Worm (Caenorhabditis elegans) whole organism, L3 larva: ENCODE measurements around the gene nhr-27.

Experiments
- ZK546.5 ChIP-seq: sonication (generic microtip); optimal IDR thresholded peaks from 2 replicates; lab custom pipeline; 2017; ENCODE audit warnings: missing biosample characterization, missing genetic modification characterization
- nhr-77 ChIP-seq: fragments of 150-350 bp; optimal IDR thresholded peaks from 2 replicates; lab custom pipeline; 2014; ENCODE audit warnings: missing biosample characterization, missing genetic modification characterization

DNA sequence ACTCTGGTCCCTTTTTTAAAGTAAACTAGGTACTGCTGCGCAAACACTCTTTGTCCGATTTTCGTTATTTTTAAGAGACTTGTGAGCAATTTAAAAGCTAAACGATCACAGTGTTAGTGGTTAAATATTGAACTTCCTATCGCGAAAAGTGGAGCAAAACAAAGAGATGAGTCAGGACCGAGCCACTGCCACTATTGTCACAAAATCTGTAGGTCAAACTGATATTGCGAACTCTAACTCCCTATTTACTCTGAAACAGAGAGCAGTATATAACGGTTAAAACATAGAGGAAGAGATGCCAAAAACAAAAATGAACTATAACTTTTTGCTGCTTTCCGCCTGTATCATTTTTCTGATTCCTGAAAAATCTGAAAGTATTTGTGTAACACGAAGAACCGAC is 15.6 kb downstream of the nhr-27 start, which contains the start of gene abf-5:
- TF ChIP-seq ZK546.5 (tag; lab: Kevin White, UChicago) (no peak), nhr-77 (tag; lab: Kevin White, UChicago) (no peak)
